Fruit fly (Drosophila melanogaster): Measurements from ENCODE around the gene Eig71Ef.

DNA sequence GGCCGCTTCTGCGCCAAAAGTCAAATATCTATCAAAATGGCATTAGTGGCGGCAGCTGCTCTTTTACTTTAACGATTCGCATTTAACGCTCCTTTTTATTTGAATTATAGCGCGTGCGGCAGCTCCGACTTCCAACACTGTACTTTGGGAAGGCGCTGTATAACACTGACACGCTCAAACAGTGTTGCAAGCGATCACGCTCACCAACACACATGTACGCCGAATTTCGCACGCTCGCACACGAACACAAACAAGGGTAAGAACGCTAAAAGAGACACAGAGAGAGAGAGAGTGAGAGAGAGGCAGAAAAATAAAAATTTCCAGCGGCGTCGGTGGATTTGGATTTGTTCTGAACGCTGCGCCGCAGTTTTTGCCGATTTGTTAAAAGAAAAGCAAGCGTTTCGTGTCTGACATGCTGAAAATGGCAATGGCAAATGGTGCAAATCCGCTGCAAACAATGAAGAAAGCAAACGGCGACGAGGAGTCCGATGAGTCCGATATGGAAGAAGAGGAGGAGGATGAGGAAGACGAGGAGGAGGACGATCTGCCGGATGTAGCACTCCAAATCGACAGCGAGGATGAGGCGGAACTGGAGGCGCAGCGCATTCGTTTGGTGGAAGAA, 37.5 kb downstream of the Eig71Ef start, which contains the start of gene Phs:
- TF ChIP-seq Snoo (tag; optimal IDR thresholded peaks at IDR 0.05), result peak; percentile 73
- no peak for TF ChIP-seq rn (GFP tag; IDR thresholded peaks at IDR 0.05)
- peak; percentile 46 for TF ChIP-seq CG15710 (tag; optimal IDR thresholded peaks at IDR 0.05)
- TF ChIP-seq EcR (GFP tag; optimal IDR thresholded peaks at IDR 0.05), result peak; percentile 64
- TF ChIP-seq CG32121 (GFP tag; IDR thresholded peaks at IDR 0.05), result peak; percentile 73
- peak; percentile 2 for TF ChIP-seq gl (tag; optimal IDR thresholded peaks at IDR 0.05)
- peak; percentile 9 for TF ChIP-seq D1 (tag; optimal IDR thresholded peaks at IDR 0.05)
